Worm (Caenorhabditis elegans): ENCODE results near the gene Y17G9A.2.

ce11 chrIV:4890543-4890942, 34.4 kb upstream of the Y17G9A.2 start, which contains the start of gene T08B6.9:
- TF ChIP-seq dao-5 (tag; optimal IDR thresholded peaks at IDR 0.05) (no peak), him-1 (tag; optimal IDR thresholded peaks at IDR 0.05) (no peak)
